Worm (Caenorhabditis elegans) whole organism, L1 larva: ENCODE data around the gene clec-31.

Experiments used
- alr-1 ChIP-seq: fragments of 200-800 bp; sonication (Bioruptor generic); optimal IDR thresholded peaks from 2 replicates; lab custom pipeline; 2018; ENCODE audit warnings: borderline replicate concordance, mild to moderate bottlenecking, missing genetic modification characterization, missing compliant biosample characterization
- aly-2 ChIP-seq: fragments of 150-350 bp; optimal IDR thresholded peaks from 2 replicates; lab custom pipeline; 2014; ENCODE audit warnings: missing biosample characterization, missing genetic modification characterization
- elt-3 ChIP-seq, 6 experiments: fragments of 150-350 bp in 1 of 6; sonication (generic microtip); optimal IDR thresholded peaks; 2 replicates each; lab custom pipeline; 2017 to 2018; ENCODE audit warnings: missing biosample characterization in 6 of 6, missing genetic modification characterization in 6 of 6, inconsistent platforms in 1 of 6
- fos-1 ChIP-seq: fragments of 150-350 bp; optimal IDR thresholded peaks from 2 replicates; lab custom pipeline; 2014; ENCODE audit warnings: missing biosample characterization, missing genetic modification characterization
- nhr-71 ChIP-seq: sonication (generic microtip); optimal IDR thresholded peaks from 2 replicates; lab custom pipeline; 2016; ENCODE audit warnings: mild to moderate bottlenecking, missing genetic modification characterization, moderate library complexity, missing compliant biosample characterization
- nhr-77 ChIP-seq: fragments of 150-350 bp; optimal IDR thresholded peaks from 2 replicates; lab custom pipeline; 2014; ENCODE audit warnings: missing biosample characterization, missing genetic modification characterization
- pqm-1 ChIP-seq: sonication (generic microtip); optimal IDR thresholded peaks from 3 replicates; lab custom pipeline; 2017; ENCODE audit warnings: missing biosample characterization, missing genetic modification characterization
- snpc-4 ChIP-seq: fragments of 150-350 bp; optimal IDR thresholded peaks from 2 replicates; lab custom pipeline; 2014; ENCODE audit warnings: missing biosample characterization, missing genetic modification characterization

DNA sequence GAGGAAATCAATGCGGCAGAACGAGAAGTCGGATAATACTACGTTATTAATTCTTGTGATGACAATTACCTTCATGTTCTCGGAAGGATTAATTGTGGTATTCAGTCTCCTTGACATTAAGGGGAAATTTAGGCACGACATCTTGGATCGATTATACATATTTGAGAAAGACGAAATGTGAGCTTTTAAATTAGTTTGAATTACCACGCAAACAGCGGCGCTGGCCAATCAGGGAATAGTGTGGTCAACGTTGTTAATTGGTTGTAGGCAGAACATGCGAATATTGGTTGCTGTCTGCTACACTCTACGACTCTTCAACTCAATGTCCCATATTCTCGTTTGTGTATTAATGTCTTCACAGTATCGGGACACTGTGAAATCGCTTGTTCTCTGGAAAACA lies 17.1 kb upstream of the clec-31 start, which contains the start of gene F49A5.10:
- TF ChIP-seq nhr-71 (tag; lab: Kevin White, UChicago) (no peak), nhr-77 (tag; lab: Kevin White, UChicago) (no peak), fos-1 (tag; lab: Kevin White, UChicago) (no peak), aly-2 (tag; lab: Kevin White, UChicago) (no peak), alr-1 (tag; lab: Kevin White, UChicago) (no peak), pqm-1 (tag; lab: Kevin White, UChicago) (no peak), snpc-4 (no peak), elt-3 (tag; optimal IDR thresholded peaks at IDR 0.05; lab: Kevin White, UChicago) (no peak)
